Worm (Caenorhabditis elegans): ENCODE results near the gene srw-17.

Gene srw-17

ce11 chrV:15240215-15240614 is 36.6 kb downstream of the srw-17 start, which contains the start of gene srw-11:
Gene srw-11 (minus strand): TSS chrV:15240315.
- no peak for TF ChIP-seq unc-130 (GFP tag; optimal IDR thresholded peaks at IDR 0.05)
- TF ChIP-seq lin-29 (GFP tag; IDR thresholded peaks at IDR 0.05), result no peak
- no peak for TF ChIP-seq zag-1 (tag; optimal IDR thresholded peaks at IDR 0.05)
- no peak for TF ChIP-seq T26A8.4 (GFP tag; IDR thresholded peaks at IDR 0.05)
- TF ChIP-seq madf-9 (GFP tag; conservative IDR thresholded peaks at IDR 0.05), result no peak

ce11 chrV:15238552-15238951 is 38.3 kb downstream of the srw-17 start, which contains the start of gene srw-12:
Gene srw-12 (minus strand): TSS chrV:15238652.
- TF ChIP-seq unc-62 (GFP tag; optimal IDR thresholded peaks at IDR 0.05 in 1 of 2), result peak in 1 of 2 experiments; percentile 33
- TF ChIP-seq unc-62 (tag; optimal IDR thresholded peaks at IDR 0.05), result no peak
- no peak for TF ChIP-seq tag-97 (GFP tag; IDR thresholded peaks at IDR 0.05)
- no peak for TF ChIP-seq saeg-2 (GFP tag; IDR thresholded peaks at IDR 0.05)
- TF ChIP-seq zag-1 (tag; optimal IDR thresholded peaks at IDR 0.05), result no peak
- TF ChIP-seq mdl-1 (tag; optimal IDR thresholded peaks at IDR 0.05), result no peak

- no peak for TF ChIP-seq nhr-6 (tag; optimal IDR thresholded peaks at IDR 0.05)
- TF ChIP-seq madf-9 (GFP tag; conservative IDR thresholded peaks at IDR 0.05), result no peak
- TF ChIP-seq saeg-2 (GFP tag; IDR thresholded peaks at IDR 0.05), result no peak
- TF ChIP-seq lin-1 (GFP tag; IDR thresholded peaks at IDR 0.05), result no peak
- no peak for TF ChIP-seq nhr-76 (tag; optimal IDR thresholded peaks at IDR 0.05)
- TF ChIP-seq sdz-12 (GFP tag; optimal IDR thresholded peaks at IDR 0.05), result no peak
- no peak for TF ChIP-seq unc-62 (GFP tag; optimal IDR thresholded peaks at IDR 0.05 in 1 of 2)
- TF ChIP-seq unc-62 (tag; optimal IDR thresholded peaks at IDR 0.05), result no peak
- no peak for TF ChIP-seq zip-11 (GFP tag; IDR thresholded peaks at IDR 0.05)
- no peak for TF ChIP-seq nhr-42 (GFP tag; IDR thresholded peaks at IDR 0.05)
- TF ChIP-seq Y75B8A.6 (GFP tag; IDR thresholded peaks at IDR 0.05), result no peak
- no peak for TF ChIP-seq F44E2.7 (GFP tag; IDR thresholded peaks at IDR 0.05)
- TF ChIP-seq pqm-1 (tag; optimal IDR thresholded peaks at IDR 0.05), result no peak
- TF ChIP-seq tra-1 (GFP tag; IDR thresholded peaks at IDR 0.05), result no peak
- TF ChIP-seq D1046.2 (GFP tag; IDR thresholded peaks at IDR 0.05), result no peak
- no peak for TF ChIP-seq ZK337.2 (GFP tag; IDR thresholded peaks at IDR 0.05)
These were observed 41.2 kb downstream of the srw-17 start, which contains the start of gene nhr-164 for ce11 chrV:15235661-15236060. Gene nhr-164 (minus strand): TSS chrV:15235761.

ce11 chrV:15232200-15232599 is 44.6 kb downstream of the srw-17 start, which contains the start of gene srw-13:
Gene srw-13 (plus strand): TSS chrV:15232500.
- TF ChIP-seq aha-1 (tag), result peak; percentile 29
- TF ChIP-seq php-3 (GFP tag; IDR thresholded peaks at IDR 0.05), result no peak

ce11 chrV:15230243-15230642 is 46.6 kb downstream of the srw-17 start, which contains the start of gene srw-15:
Gene srw-15 (plus strand): TSS chrV:15230543.
- no peak for TF ChIP-seq jun-1 (tag; optimal IDR thresholded peaks at IDR 0.05)
- TF ChIP-seq Y5F2A.4 (GFP tag; optimal IDR thresholded peaks at IDR 0.05), result no peak
- TF ChIP-seq lin-38 (GFP tag; IDR thresholded peaks at IDR 0.05), result no peak

- TF ChIP-seq nhr-6 (tag; optimal IDR thresholded peaks at IDR 0.05) (no peak), pqm-1 (tag; optimal IDR thresholded peaks at IDR 0.05) (peak; percentile 41)
These were observed 50.6 kb downstream of the srw-17 start for ce11 chrV:15226206-15226605.

- TF ChIP-seq mes-2 (tag; optimal IDR thresholded peaks at IDR 0.05; ENCODE audit: poor library complexity, severe bottlenecking) (no peak), hlh-11 (tag; optimal IDR thresholded peaks at IDR 0.05) (no peak), madf-9 (GFP tag; conservative IDR thresholded peaks at IDR 0.05) (no peak), unc-39 (tag; optimal IDR thresholded peaks at IDR 0.05) (no peak), ama-1 (optimal IDR thresholded peaks at IDR 0.05) (no peak), daf-12 (tag; optimal IDR thresholded peaks at IDR 0.05) (no peak), ztf-11 (tag; optimal IDR thresholded peaks at IDR 0.05) (no peak), Y5F2A.4 (GFP tag; optimal IDR thresholded peaks at IDR 0.05) (no peak), lin-13 (GFP tag; optimal IDR thresholded peaks at IDR 0.05) (no peak), hmg-1.1 (GFP tag; IDR thresholded peaks at IDR 0.05) (no peak), ceh-28 (tag; optimal IDR thresholded peaks at IDR 0.05) (no peak), nhr-25 (tag; optimal IDR thresholded peaks at IDR 0.05; ENCODE audit: borderline replicate concordance, insufficient read depth) (no peak), attf-4 (tag; optimal IDR thresholded peaks at IDR 0.05) (no peak), F49E8.2 (tag; optimal IDR thresholded peaks at IDR 0.05; ENCODE audit: borderline replicate concordance) (no peak), mxl-2 (GFP tag; conservative IDR thresholded peaks at IDR 0.05) (no peak), gei-8 (GFP tag; optimal IDR thresholded peaks at IDR 0.05) (no peak)
These were observed 51.2 kb downstream of the srw-17 start, which contains the start of gene srw-14 for ce11 chrV:15225650-15226049. Gene srw-14 (plus strand): TSS chrV:15225950.
